In genomic region chr3R:4821098-4821605, dm6 we compare ENCODE assay signal across 1 fruit fly cellular context.
A peak's percentile ranks its signal among the peaks of the same experiment; 100 is the strongest.
TF ChIP-seq lines count a peak whose summit lies in the region.

Gene CG14657, minus strand, starts transcription at chr3R:4821432.

TF ChIP-seq in whole organism, embryonic, 481 proteins besides CTCF, POLR2A, EP300 and RAD21 (continued from another document and continues in another):
- TF ChIP-seq D (optimal IDR thresholded peaks at IDR 0.05; lab: Kevin White, UChicago) (peak; percentile 76), D (GFP tag; optimal IDR thresholded peaks at IDR 0.05; lab: Kevin White, UChicago) (no peak), CG12769 (tag; optimal IDR thresholded peaks at IDR 0.05; lab: Kevin White, UChicago) (peak; percentile 4), CG7963 (GFP tag; IDR thresholded peaks at IDR 0.05; lab: Robert Waterston, UW; ENCODE audit: partially characterized antibody) (peak; percentile 80), Mes4 (GFP tag; optimal IDR thresholded peaks at IDR 0.05; lab: Kevin White, UChicago) (peak; percentile 8), sug (tag; optimal IDR thresholded peaks at IDR 0.05; lab: Kevin White, UChicago) (peak; percentile 46), Ravus (GFP tag; IDR thresholded peaks at IDR 0.05; lab: Robert Waterston, UW) (no peak), disco-r (GFP tag; optimal IDR thresholded peaks at IDR 0.05; lab: Kevin White, UChicago) (no peak), ara (GFP tag; IDR thresholded peaks at IDR 0.05; lab: Robert Waterston, UW) (0 out of 2 replicates have a peak, but pooled peaks have one; percentile 29), CG8290 (GFP tag; optimal IDR thresholded peaks at IDR 0.05; lab: Kevin White, UChicago) (no peak), CG8290 (tag; optimal IDR thresholded peaks at IDR 0.05; lab: Kevin White, UChicago) (peak in 1 of 2 experiments; percentile 40), CG3995 (GFP tag; optimal IDR thresholded peaks at IDR 0.05; lab: Kevin White, UChicago) (peak; percentile 52), zen (tag; optimal IDR thresholded peaks at IDR 0.05; lab: Kevin White, UChicago) (no peak), dimm (GFP tag; IDR thresholded peaks at IDR 0.05; lab: Robert Waterston, UW) (no peak), inv (GFP tag; IDR thresholded peaks at IDR 0.05; lab: Robert Waterston, UW; ENCODE audit: partially characterized antibody) (peak; percentile 87), CG4617 (GFP tag; optimal IDR thresholded peaks at IDR 0.05; lab: Kevin White, UChicago; ENCODE audit: borderline replicate concordance) (peak; percentile 94), CG10366 (GFP tag; IDR thresholded peaks at IDR 0.05; lab: Robert Waterston, UW) (no peak), CG13424 (tag; optimal IDR thresholded peaks at IDR 0.05; lab: Kevin White, UChicago) (peak; percentile 2), MESR4 (GFP tag; optimal IDR thresholded peaks at IDR 0.05; lab: Kevin White, UChicago) (peak; percentile 98), CG7987 (GFP tag; optimal IDR thresholded peaks at IDR 0.05; lab: Kevin White, UChicago) (peak; percentile 29), CG32532 (GFP tag; IDR thresholded peaks at IDR 0.05; lab: Robert Waterston, UW) (no peak), gfzf (GFP tag; optimal IDR thresholded peaks at IDR 0.05; lab: Kevin White, UChicago) (peak; percentile 88), CG4282 (GFP tag; optimal IDR thresholded peaks at IDR 0.05; lab: Kevin White, UChicago) (no peak), nmo (GFP tag; optimal IDR thresholded peaks at IDR 0.05; lab: Kevin White, UChicago) (peak; percentile 29), tx (GFP tag; optimal IDR thresholded peaks at IDR 0.05; lab: Kevin White, UChicago) (peak; percentile 10), bowl (GFP tag; IDR thresholded peaks at IDR 0.05; lab: Robert Waterston, UW) (no peak), Pdp1 (GFP tag; optimal IDR thresholded peaks at IDR 0.05; lab: Kevin White, UChicago) (peak in 1 of 2 experiments; percentile 50), Stat92E (GFP tag; optimal IDR thresholded peaks at IDR 0.05; lab: Kevin White, UChicago) (peak in 1 of 3 experiments; percentile 90), CG34422 (GFP tag; IDR thresholded peaks at IDR 0.05; lab: Robert Waterston, UW) (peak; percentile 76; the same call in 1 of the 3 replicates), Hsf (GFP tag; optimal IDR thresholded peaks at IDR 0.05; lab: Kevin White, UChicago) (no peak), exex (tag; optimal IDR thresholded peaks at IDR 0.05; lab: Kevin White, UChicago) (peak; percentile 21), HLH54F (GFP tag; optimal IDR thresholded peaks at IDR 0.05; lab: Kevin White, UChicago) (peak; percentile 9), CG12659 (GFP tag; optimal IDR thresholded peaks at IDR 0.05; lab: Kevin White, UChicago) (peak; percentile 76), Hr39 (optimal IDR thresholded peaks at IDR 0.05; lab: Kevin White, UChicago) (no peak), vnd (GFP tag; IDR thresholded peaks at IDR 0.05; lab: Robert Waterston, UW; ENCODE audit: partially characterized antibody) (peak; percentile 91), zen2 (GFP tag; IDR thresholded peaks at IDR 0.05; lab: Robert Waterston, UW; ENCODE audit: partially characterized antibody) (peak; percentile 82; the same call in 2 of the 3 replicates), CG16813 (GFP tag; IDR thresholded peaks at IDR 0.05; lab: Robert Waterston, UW; ENCODE audit: partially characterized antibody) (peak; percentile 86), CG17829 (tag; optimal IDR thresholded peaks at IDR 0.05; lab: Kevin White, UChicago) (peak; percentile 47), Dref (GFP tag; IDR thresholded peaks at IDR 0.05; lab: Robert Waterston, UW) (peak; percentile 96), knrl (GFP tag; IDR thresholded peaks at IDR 0.05; lab: Robert Waterston, UW; ENCODE audit: partially characterized antibody) (peak; percentile 86), tna (GFP tag; IDR thresholded peaks at IDR 0.05; lab: Robert Waterston, UW; ENCODE audit: partially characterized antibody) (peak; percentile 89), hbn (GFP tag; IDR thresholded peaks at IDR 0.05; lab: Robert Waterston, UW; ENCODE audit: partially characterized antibody) (peak; percentile 94), nau (GFP tag; optimal IDR thresholded peaks at IDR 0.05; lab: Kevin White, UChicago) (no peak), CG2116 (GFP tag; optimal IDR thresholded peaks at IDR 0.05; lab: Kevin White, UChicago) (peak; percentile 88), pzg (GFP tag; optimal IDR thresholded peaks at IDR 0.05; lab: Kevin White, UChicago) (peak; percentile 93), nerfin-2 (GFP tag; IDR thresholded peaks at IDR 0.05; lab: Robert Waterston, UW; ENCODE audit: partially characterized antibody) (peak; percentile 86), E2f2 (GFP tag; IDR thresholded peaks at IDR 0.05; lab: Robert Waterston, UW) (peak; percentile 96), CG15601 (tag; optimal IDR thresholded peaks at IDR 0.05; lab: Kevin White, UChicago) (peak; percentile 40), Ets97D (GFP tag; optimal IDR thresholded peaks at IDR 0.05; lab: Kevin White, UChicago) (peak; percentile 73), kni (GFP tag; optimal IDR thresholded peaks at IDR 0.05; lab: Kevin White, UChicago) (no peak), CG6683 (GFP tag; optimal IDR thresholded peaks at IDR 0.05; lab: Kevin White, UChicago) (peak; percentile 44), Sry-δ (GFP tag; optimal IDR thresholded peaks at IDR 0.05; lab: Kevin White, UChicago) (peak; percentile 81), CG34224 (GFP tag; IDR thresholded peaks at IDR 0.05; lab: Robert Waterston, UW; ENCODE audit: partially characterized antibody) (peak; percentile 94), C15 (GFP tag; IDR thresholded peaks at IDR 0.05; lab: Robert Waterston, UW) (no peak), CHES-1-like (GFP tag; optimal IDR thresholded peaks at IDR 0.05; lab: Kevin White, UChicago) (peak; percentile 13), pho (GFP tag; optimal IDR thresholded peaks at IDR 0.05; lab: Kevin White, UChicago) (peak; percentile 3), crp (GFP tag; optimal IDR thresholded peaks at IDR 0.05; lab: Kevin White, UChicago) (peak in 1 of 2 experiments; percentile 81), Dll (GFP tag; IDR thresholded peaks at IDR 0.05; lab: Robert Waterston, UW; ENCODE audit: partially characterized antibody) (peak; percentile 98), CG10147 (GFP tag; optimal IDR thresholded peaks at IDR 0.05; lab: Kevin White, UChicago) (peak; percentile 39), HLH4C (GFP tag; IDR thresholded peaks at IDR 0.05; lab: Robert Waterston, UW; ENCODE audit: partially characterized antibody) (peak; percentile 95), CG2129 (GFP tag; IDR thresholded peaks at IDR 0.05; lab: Robert Waterston, UW; ENCODE audit: partially characterized antibody) (peak; percentile 84), HmgD (GFP tag; optimal IDR thresholded peaks at IDR 0.05; lab: Kevin White, UChicago) (peak; percentile 59), nerfin-1 (tag; optimal IDR thresholded peaks at IDR 0.05; lab: Kevin White, UChicago) (peak; percentile 15), bsh (GFP tag; optimal IDR thresholded peaks at IDR 0.05; lab: Kevin White, UChicago) (peak in 1 of 2 experiments; percentile 7), CG3065 (GFP tag; optimal IDR thresholded peaks at IDR 0.05; lab: Kevin White, UChicago) (no peak), CG30020 (tag; optimal IDR thresholded peaks at IDR 0.05; lab: Kevin White, UChicago) (peak; percentile 50), bigmax (GFP tag; optimal IDR thresholded peaks at IDR 0.05; lab: Kevin White, UChicago) (peak; percentile 23), ato (GFP tag; IDR thresholded peaks at IDR 0.05; lab: Robert Waterston, UW; ENCODE audit: partially characterized antibody) (peak; percentile 93), Myb (GFP tag; optimal IDR thresholded peaks at IDR 0.05; lab: Kevin White, UChicago) (peak; percentile 62), BEAF-32 (GFP tag; optimal IDR thresholded peaks at IDR 0.05; lab: Kevin White, UChicago) (peak; percentile 92), Mad (GFP tag; optimal IDR thresholded peaks at IDR 0.05; lab: Kevin White, UChicago) (no peak), unc-4 (GFP tag; IDR thresholded peaks at IDR 0.05; lab: Robert Waterston, UW; ENCODE audit: partially characterized antibody) (peak; percentile 97), Neu2 (GFP tag; optimal IDR thresholded peaks at IDR 0.05; lab: Kevin White, UChicago; ENCODE audit: borderline replicate concordance) (no peak), MBD-R2 (GFP tag; IDR thresholded peaks at IDR 0.05; lab: Robert Waterston, UW) (peak; percentile 62), fru (optimal IDR thresholded peaks at IDR 0.05; lab: Kevin White, UChicago) (peak; percentile 18), nom (GFP tag; optimal IDR thresholded peaks at IDR 0.05; lab: Kevin White, UChicago) (peak; percentile 23), CG6854 (GFP tag; optimal IDR thresholded peaks at IDR 0.05; lab: Kevin White, UChicago) (peak; percentile 8), CG15479 (GFP tag; optimal IDR thresholded peaks at IDR 0.05; lab: Kevin White, UChicago) (peak; percentile 10), Adf1 (GFP tag; IDR thresholded peaks at IDR 0.05; lab: Robert Waterston, UW) (no peak), CG16779 (GFP tag; IDR thresholded peaks at IDR 0.05; lab: Robert Waterston, UW) (no peak), amos (GFP tag; IDR thresholded peaks at IDR 0.05; lab: Robert Waterston, UW; ENCODE audit: partially characterized antibody) (peak; percentile 91), CG18262 (tag; optimal IDR thresholded peaks at IDR 0.05; lab: Kevin White, UChicago) (no peak), Nf-YC (tag; optimal IDR thresholded peaks at IDR 0.05; lab: Kevin White, UChicago) (peak; percentile 47), Elba2 (GFP tag; optimal IDR thresholded peaks at IDR 0.05; lab: Kevin White, UChicago) (no peak), CG14860 (GFP tag; IDR thresholded peaks at IDR 0.05; lab: Robert Waterston, UW; ENCODE audit: partially characterized antibody) (peak; percentile 89), Deaf1 (tag; optimal IDR thresholded peaks at IDR 0.05; lab: Kevin White, UChicago) (peak; percentile 71), CG9797 (GFP tag; optimal IDR thresholded peaks at IDR 0.05; lab: Kevin White, UChicago) (peak; percentile 87), CG8924 (tag; optimal IDR thresholded peaks at IDR 0.05; lab: Kevin White, UChicago) (peak; percentile 51), CG14710 (tag; optimal IDR thresholded peaks at IDR 0.05; lab: Kevin White, UChicago) (peak; percentile 49), CG1603 (tag; optimal IDR thresholded peaks at IDR 0.05; lab: Kevin White, UChicago) (peak; percentile 38), CG9727 (GFP tag; optimal IDR thresholded peaks at IDR 0.05; lab: Kevin White, UChicago) (peak; percentile 27), CG17385 (GFP tag; optimal IDR thresholded peaks at IDR 0.05; lab: Kevin White, UChicago) (no peak), CG13624 (GFP tag; optimal IDR thresholded peaks at IDR 0.05; lab: Kevin White, UChicago) (peak; percentile 14), CG17361 (GFP tag; IDR thresholded peaks at IDR 0.05; lab: Robert Waterston, UW) (peak; percentile 46; the same call in 2 of the 3 replicates), CG6689 (GFP tag; IDR thresholded peaks at IDR 0.05; lab: Robert Waterston, UW) (no peak), Ets65A (GFP tag; lab: Kevin White, UChicago) (no peak), chinmo (GFP tag; IDR thresholded peaks at IDR 0.05; lab: Robert Waterston, UW; ENCODE audit: partially characterized antibody) (peak; percentile 90; the same call in 2 of the 4 replicates), CG13775 (GFP tag; optimal IDR thresholded peaks at IDR 0.05; lab: Kevin White, UChicago) (no peak), salm (tag; optimal IDR thresholded peaks at IDR 0.05; lab: Kevin White, UChicago) (peak; percentile 3), row (GFP tag; IDR thresholded peaks at IDR 0.05; lab: Robert Waterston, UW) (peak; percentile 21; the same call in 1 of the 3 replicates), bbx (GFP tag; IDR thresholded peaks at IDR 0.05; lab: Robert Waterston, UW; ENCODE audit: partially characterized antibody) (peak; percentile 96), tin (GFP tag; optimal IDR thresholded peaks at IDR 0.05; lab: Kevin White, UChicago) (no peak), Sin3A (optimal IDR thresholded peaks at IDR 0.05; lab: Kevin White, UChicago) (peak; percentile 75), CG42726 (GFP tag; IDR thresholded peaks at IDR 0.05; lab: Robert Waterston, UW; ENCODE audit: partially characterized antibody) (peak; percentile 56), Med (GFP tag; lab: Kevin White, UChicago) (peak; percentile 77), CG10543 (GFP tag; optimal IDR thresholded peaks at IDR 0.05; lab: Kevin White, UChicago) (peak; percentile 21), phol (tag; optimal IDR thresholded peaks at IDR 0.05; lab: Kevin White, UChicago) (peak; percentile 93), ken (GFP tag; IDR thresholded peaks at IDR 0.05; lab: Robert Waterston, UW) (no peak), CrebB (tag; optimal IDR thresholded peaks at IDR 0.05; lab: Kevin White, UChicago) (peak; percentile 13), cg (GFP tag; optimal IDR thresholded peaks at IDR 0.05; lab: Kevin White, UChicago) (peak; percentile 100), CG30403 (GFP tag; optimal IDR thresholded peaks at IDR 0.05; lab: Kevin White, UChicago) (no peak), CG34376 (GFP tag; optimal IDR thresholded peaks at IDR 0.05; lab: Kevin White, UChicago) (peak; percentile 53), ac (GFP tag; optimal IDR thresholded peaks at IDR 0.05; lab: Kevin White, UChicago) (no peak), CG12299 (tag; optimal IDR thresholded peaks at IDR 0.05; lab: Kevin White, UChicago) (peak; percentile 60), CG33213 (GFP tag; optimal IDR thresholded peaks at IDR 0.05; lab: Kevin White, UChicago) (peak; percentile 79), gcm (GFP tag; optimal IDR thresholded peaks at IDR 0.05; lab: Kevin White, UChicago) (peak; percentile 82), YL-1 (GFP tag; optimal IDR thresholded peaks at IDR 0.05; lab: Kevin White, UChicago) (peak; percentile 86), mld (GFP tag; IDR thresholded peaks at IDR 0.05; lab: Robert Waterston, UW; ENCODE audit: partially characterized antibody) (peak; percentile 90), CG13287 (GFP tag; IDR thresholded peaks at IDR 0.05; lab: Robert Waterston, UW; ENCODE audit: partially characterized antibody) (peak; percentile 98), sna (GFP tag; IDR thresholded peaks at IDR 0.05; lab: Robert Waterston, UW; ENCODE audit: partially characterized antibody) (peak; percentile 98), CG10979 (tag; optimal IDR thresholded peaks at IDR 0.05; lab: Kevin White, UChicago) (peak; percentile 14), Lhr (GFP tag; optimal IDR thresholded peaks at IDR 0.05; lab: Kevin White, UChicago) (peak; percentile 96), CG2712 (tag; optimal IDR thresholded peaks at IDR 0.05; lab: Kevin White, UChicago) (peak; percentile 80), CG1024 (GFP tag; IDR thresholded peaks at IDR 0.05; lab: Robert Waterston, UW) (no peak), CG8478 (optimal IDR thresholded peaks at IDR 0.05; lab: Kevin White, UChicago) (peak; percentile 93), Side (GFP tag; optimal IDR thresholded peaks at IDR 0.05; lab: Kevin White, UChicago) (peak; percentile 44)
